Fruit fly (Drosophila melanogaster): ENCODE data around the gene SC35.

- TF ChIP-seq CTCF (optimal IDR thresholded peaks at IDR 0.05), result no peak
- no peak for TF ChIP-seq CG8478 (optimal IDR thresholded peaks at IDR 0.05)
Measured at dm6 chr2L:12404555-12405077, 29.8 kb downstream of the SC35 start.

Measured in S2 (cell line).